Worm (Caenorhabditis elegans): ENCODE data around the gene srd-59.

The srd-59 gene

DNA sequence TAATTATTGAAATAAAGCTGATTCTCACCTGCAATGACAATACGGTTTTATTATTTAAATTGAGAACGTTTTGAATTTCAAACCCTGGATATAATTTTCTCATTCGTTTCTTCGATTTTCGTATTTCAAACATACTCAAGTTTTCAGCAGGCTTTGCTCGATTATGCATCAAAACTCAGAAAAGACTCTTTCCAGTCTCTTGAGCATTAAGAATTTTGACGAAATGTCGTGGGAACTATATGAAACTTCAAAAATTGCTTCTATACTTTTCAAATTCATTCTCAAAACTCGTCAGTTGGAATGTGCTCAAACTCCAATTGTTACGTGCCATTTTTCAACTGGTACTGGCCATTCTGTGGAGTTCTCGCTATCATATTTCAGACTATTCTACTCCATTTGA, at the start of gene srd-59:
Gene srd-59, plus strand, starts transcription at position 301 of the 400 bp plus-strand sequence.
- TF ChIP-seq mab-5 (tag; optimal IDR thresholded peaks at IDR 0.05) = no peak
- TF ChIP-seq snpc-4 (tag; optimal IDR thresholded peaks at IDR 0.05) = no peak
- no peak for TF ChIP-seq pha-4 (tag; optimal IDR thresholded peaks at IDR 0.05)
- no peak for TF ChIP-seq ceh-83 (GFP tag; optimal IDR thresholded peaks at IDR 0.05)
- TF ChIP-seq lsy-2 (tag; optimal IDR thresholded peaks at IDR 0.05) = no peak
- TF ChIP-seq nhr-2 (tag; optimal IDR thresholded peaks at IDR 0.05) = no peak
- TF ChIP-seq mls-2 (tag; optimal IDR thresholded peaks at IDR 0.05) = no peak
- TF ChIP-seq drap-1 (GFP tag; optimal IDR thresholded peaks at IDR 0.05) = no peak
- TF ChIP-seq elt-3 (tag; optimal IDR thresholded peaks at IDR 0.05) = no peak
- TF ChIP-seq nhr-28 (tag; optimal IDR thresholded peaks at IDR 0.05) = no peak
- TF ChIP-seq ceh-43 (GFP tag; optimal IDR thresholded peaks at IDR 0.05) = no peak
- TF ChIP-seq cnd-1 (tag; optimal IDR thresholded peaks at IDR 0.05) = no peak
- TF ChIP-seq M03D4.4 (tag; optimal IDR thresholded peaks at IDR 0.05) = no peak
- TF ChIP-seq unc-120 (tag; optimal IDR thresholded peaks at IDR 0.05; ENCODE audit: poor library complexity, severe bottlenecking) = no peak
- TF ChIP-seq bed-3 (GFP tag; optimal IDR thresholded peaks at IDR 0.05) = no peak
- no peak for TF ChIP-seq unc-39 (tag; optimal IDR thresholded peaks at IDR 0.05)
- no peak for TF ChIP-seq hlh-1 (tag; optimal IDR thresholded peaks at IDR 0.05)
- TF ChIP-seq lin-32 (GFP tag; optimal IDR thresholded peaks at IDR 0.05) = no peak
- no peak for TF ChIP-seq elt-1 (tag; optimal IDR thresholded peaks at IDR 0.05; ENCODE audit: borderline replicate concordance, insufficient read depth)
- no peak for TF ChIP-seq zip-8 (tag; optimal IDR thresholded peaks at IDR 0.05)

DNA sequence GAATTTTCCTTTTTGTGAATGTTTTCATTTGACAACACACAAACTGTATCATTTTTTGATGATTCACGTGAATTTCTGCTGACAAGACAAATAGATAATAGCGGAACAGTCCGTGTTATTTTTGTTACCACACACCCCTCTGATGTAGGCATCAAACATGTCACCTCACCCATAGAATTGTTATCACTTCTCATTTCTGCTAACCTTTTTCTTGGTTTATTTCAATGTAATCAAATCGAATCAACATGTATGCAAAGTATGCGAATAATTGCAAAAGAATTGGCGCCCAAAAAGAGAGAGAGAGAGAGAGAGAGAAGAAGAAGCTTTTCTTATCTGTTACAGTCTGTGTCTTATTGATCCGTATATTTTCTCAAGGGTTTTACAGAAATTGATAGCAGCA, 48.1 kb upstream of the srd-59 start:
- TF ChIP-seq pha-4 (tag; optimal IDR thresholded peaks at IDR 0.05) (no peak), cnd-1 (tag; optimal IDR thresholded peaks at IDR 0.05) (no peak), nhr-12 (tag; optimal IDR thresholded peaks at IDR 0.05) (no peak), mab-5 (tag; optimal IDR thresholded peaks at IDR 0.05) (no peak), flh-1 (GFP tag; optimal IDR thresholded peaks at IDR 0.05) (no peak), nhr-28 (tag; optimal IDR thresholded peaks at IDR 0.05) (no peak), bed-3 (GFP tag; optimal IDR thresholded peaks at IDR 0.05) (no peak), blmp-1 (tag; optimal IDR thresholded peaks at IDR 0.05) (no peak), ces-1 (GFP tag; optimal IDR thresholded peaks at IDR 0.05) (no peak), nhr-2 (tag; optimal IDR thresholded peaks at IDR 0.05) (no peak), snpc-4 (tag; optimal IDR thresholded peaks at IDR 0.05) (no peak), lsy-2 (tag; optimal IDR thresholded peaks at IDR 0.05) (no peak), elt-1 (tag; optimal IDR thresholded peaks at IDR 0.05; ENCODE audit: borderline replicate concordance, insufficient read depth) (no peak), unc-39 (tag; optimal IDR thresholded peaks at IDR 0.05) (no peak), drap-1 (GFP tag; optimal IDR thresholded peaks at IDR 0.05) (no peak), unc-120 (tag; optimal IDR thresholded peaks at IDR 0.05; ENCODE audit: poor library complexity, severe bottlenecking) (no peak), tbx-8 (GFP tag; optimal IDR thresholded peaks at IDR 0.05) (no peak), elt-3 (tag; optimal IDR thresholded peaks at IDR 0.05) (no peak), lin-32 (GFP tag; optimal IDR thresholded peaks at IDR 0.05) (no peak), hlh-1 (tag; optimal IDR thresholded peaks at IDR 0.05) (no peak)

DNA sequence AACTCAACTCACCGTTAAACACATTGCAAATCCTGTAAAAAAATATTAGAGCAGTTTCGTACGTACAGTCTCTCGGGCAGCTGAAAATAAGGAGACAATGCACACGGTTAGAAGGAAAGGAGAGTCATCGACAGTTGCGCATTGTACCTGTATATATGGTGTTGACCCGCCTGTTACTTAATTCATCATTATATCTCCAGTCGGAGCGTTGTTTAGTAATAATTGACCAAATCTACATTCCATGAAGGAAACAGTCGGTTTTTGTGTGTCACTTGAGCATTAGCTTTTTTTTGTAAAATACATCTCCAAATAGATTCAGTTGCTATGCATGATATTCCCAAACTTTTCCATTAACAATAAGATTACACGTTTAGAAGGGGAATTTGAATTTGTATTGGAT, 44.0 kb upstream of the srd-59 start, which contains the start of gene C27H5.12:
Gene C27H5.12, minus strand, starts transcription at position 101 of the 400 bp plus-strand sequence.
- no peak for TF ChIP-seq bed-3 (GFP tag; optimal IDR thresholded peaks at IDR 0.05)
- TF ChIP-seq elt-1 (tag; optimal IDR thresholded peaks at IDR 0.05; ENCODE audit: borderline replicate concordance, insufficient read depth) = no peak
- TF ChIP-seq ztf-11 (tag; optimal IDR thresholded peaks at IDR 0.05) = no peak

DNA sequence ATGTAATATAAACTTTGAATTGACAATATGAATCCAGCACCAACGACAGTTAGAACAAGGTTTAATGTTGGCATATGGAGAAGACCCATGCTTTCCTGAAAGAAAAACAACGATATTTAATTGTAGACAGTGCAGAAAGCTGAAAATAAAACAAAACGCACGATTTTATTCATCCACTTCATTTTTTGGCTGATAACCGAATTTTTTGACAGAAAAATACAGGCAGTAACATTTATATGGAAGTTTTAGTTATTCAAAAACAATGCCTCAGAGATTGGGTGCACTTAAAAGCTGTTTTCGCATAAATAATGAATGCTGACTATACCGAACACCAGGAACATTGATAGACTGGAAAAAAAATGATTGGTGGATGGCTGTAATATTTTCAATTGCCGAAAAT, 39.7 kb upstream of the srd-59 start, which contains the start of gene mfsd-13.2:
Gene mfsd-13.2, minus strand, starts transcription at position 101 of the 400 bp plus-strand sequence.
- TF ChIP-seq unc-120 (tag; optimal IDR thresholded peaks at IDR 0.05; ENCODE audit: poor library complexity, severe bottlenecking) (no peak), zip-8 (tag; optimal IDR thresholded peaks at IDR 0.05) (no peak), M03D4.4 (tag; optimal IDR thresholded peaks at IDR 0.05) (no peak)

DNA sequence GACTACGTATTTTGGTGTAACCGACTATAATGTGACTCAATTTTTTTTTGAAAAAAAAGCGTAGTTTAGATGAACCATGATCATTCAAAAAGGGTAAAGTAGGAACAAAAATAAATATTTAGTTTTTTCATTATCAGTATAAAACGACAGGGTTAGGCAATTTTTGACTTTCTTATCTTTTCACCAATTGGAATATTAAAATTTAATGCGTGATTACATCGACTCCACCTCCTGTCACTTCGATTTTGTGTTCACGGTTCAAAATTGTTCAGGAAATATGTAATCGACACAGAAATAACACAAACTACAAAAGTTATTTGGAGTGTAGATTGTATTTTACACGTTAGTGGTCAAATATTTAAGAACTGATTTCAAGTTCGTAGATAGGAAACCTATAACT, 38.7 kb upstream of the srd-59 start:
- no peak for TF ChIP-seq lin-32 (GFP tag; optimal IDR thresholded peaks at IDR 0.05)
- TF ChIP-seq hlh-1 (tag; optimal IDR thresholded peaks at IDR 0.05) = no peak
- TF ChIP-seq ham-2 (GFP tag; optimal IDR thresholded peaks at IDR 0.05) = no peak
- no peak for TF ChIP-seq bed-3 (GFP tag; optimal IDR thresholded peaks at IDR 0.05)
- no peak for TF ChIP-seq cnd-1 (tag; optimal IDR thresholded peaks at IDR 0.05)
- no peak for TF ChIP-seq pha-4 (tag; optimal IDR thresholded peaks at IDR 0.05)
- TF ChIP-seq drap-1 (GFP tag; optimal IDR thresholded peaks at IDR 0.05) = no peak
- TF ChIP-seq unc-39 (tag; optimal IDR thresholded peaks at IDR 0.05) = no peak
- TF ChIP-seq zip-8 (tag; optimal IDR thresholded peaks at IDR 0.05) = no peak
- TF ChIP-seq ces-1 (GFP tag; optimal IDR thresholded peaks at IDR 0.05) = no peak
- TF ChIP-seq flh-1 (GFP tag; optimal IDR thresholded peaks at IDR 0.05) = no peak
- TF ChIP-seq nhr-12 (tag; optimal IDR thresholded peaks at IDR 0.05) = no peak
- no peak for TF ChIP-seq nhr-2 (tag; optimal IDR thresholded peaks at IDR 0.05)
- TF ChIP-seq sptf-1 (tag; optimal IDR thresholded peaks at IDR 0.05) = no peak
- TF ChIP-seq sem-2 (GFP tag; optimal IDR thresholded peaks at IDR 0.05) = no peak

Measured in whole organism, mixed stage, embryonic.